Worm (Caenorhabditis elegans) whole organism, early embryonic: ENCODE data around the gene fbxa-215.

Experiments used
- flt-1 ChIP-seq: fragments of 200-800 bp; sonication (Bioruptor generic); IDR thresholded peaks from 2 replicates; pipeline ENCODE4 v1.3.6; 2022; ENCODE audit warnings: missing genetic modification characterization, missing compliant biosample characterization
- hmbx-1 ChIP-seq: sonication (generic microtip); optimal IDR thresholded peaks from 2 replicates; lab custom pipeline; 2016; ENCODE audit warnings: mild to moderate bottlenecking, missing genetic modification characterization, missing compliant biosample characterization
- sea-1 ChIP-seq: fragments of 200-800 bp; sonication (Bioruptor generic); conservative IDR thresholded peaks from 2 replicates; pipeline ENCODE4 v1.3.6; 2022; ENCODE audit warnings: missing genetic modification characterization, missing compliant biosample characterization
- tra-4 ChIP-seq: sonication (generic microtip); optimal IDR thresholded peaks from 2 replicates; lab custom pipeline; 2017; ENCODE audit warnings: missing genetic modification characterization, missing compliant biosample characterization

DNA sequence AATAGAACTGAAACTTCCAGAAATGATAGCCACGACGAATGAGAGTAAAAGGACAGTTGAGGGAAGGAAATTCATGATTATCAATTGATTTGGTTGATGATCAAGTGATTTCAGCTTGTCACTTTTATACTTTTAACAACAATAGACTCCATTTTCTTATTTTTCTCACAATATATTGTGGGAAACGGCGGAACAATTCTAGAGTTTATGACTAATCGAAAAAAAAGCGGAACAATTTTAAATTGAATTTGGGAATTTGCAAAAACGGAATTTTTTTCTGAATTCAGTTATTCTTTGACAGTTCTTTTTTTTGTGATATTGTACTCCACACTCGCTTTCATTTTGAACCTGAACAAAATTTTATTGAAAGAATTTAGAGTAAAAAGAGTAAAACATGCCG is 2.6 kb downstream of the fbxa-215 start, which contains the start of gene Y45F10C.4:
- no peak for TF ChIP-seq sea-1
- TF ChIP-seq hmbx-1 (tag; lab: Kevin White, UChicago), result no peak
- no peak for TF ChIP-seq flt-1 (GFP tag; lab: Robert Waterston, UW)
- TF ChIP-seq tra-4 (tag; lab: Kevin White, UChicago), result no peak
